Worm (Caenorhabditis elegans) whole organism, dauer: Measurements from ENCODE around the gene aka-1.

Source experiments
- unc-62 ChIP-seq: sonication (generic microtip); optimal IDR thresholded peaks from 2 replicates; lab custom pipeline; 2017; ENCODE audit warnings: missing biosample characterization, missing genetic modification reagents, missing genetic modification characterization

Gene aka-1

DNA sequence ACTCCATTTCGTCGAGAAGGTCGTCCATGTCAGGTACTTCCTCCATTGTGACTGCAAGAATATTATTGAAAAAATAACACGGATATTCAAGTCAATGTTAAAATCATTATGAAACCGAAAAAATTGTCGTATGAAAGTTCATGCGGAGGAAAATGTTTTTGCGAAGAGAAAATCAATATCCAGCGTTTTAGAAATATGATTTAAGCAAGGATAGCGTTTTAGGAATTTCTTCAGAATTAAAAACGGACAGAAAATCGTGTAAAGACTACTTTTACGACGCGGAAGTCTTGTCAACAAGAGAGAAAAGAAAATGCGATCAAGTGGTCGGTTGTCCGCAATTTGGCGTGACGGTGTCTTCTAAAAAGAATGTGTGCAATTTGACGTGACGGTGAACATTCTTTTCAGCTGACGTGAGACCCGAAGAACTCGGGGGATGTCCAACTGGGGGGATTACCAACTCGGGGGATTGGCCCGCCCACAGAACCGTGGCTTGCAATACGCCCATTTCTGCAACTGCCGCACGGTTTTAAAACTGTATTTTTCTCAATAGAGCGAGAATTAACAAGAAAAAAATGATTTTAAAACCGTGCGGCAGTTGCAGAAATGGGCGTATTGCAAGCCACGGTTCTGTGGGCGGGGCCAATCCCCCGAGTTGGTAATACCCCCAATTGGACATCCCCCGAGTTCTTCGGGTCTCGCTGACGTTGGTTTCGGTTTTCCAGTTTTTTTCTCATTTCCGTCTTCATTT lies at the start of gene aka-1, which contains the start of gene ubc-6:
TSS of gene aka-1 (minus strand) at position 51 of the 748 bp plus-strand sequence.
TSS of gene ubc-6 (plus strand) at position 701 of the 748 bp plus-strand sequence.
- no peak for TF ChIP-seq unc-62 (GFP tag; lab: Kevin White, UChicago)

- TF ChIP-seq unc-62 (GFP tag; lab: Kevin White, UChicago): no peak
Measured at ce11 chrII:7525458-7525857, 47.1 kb upstream of the aka-1 start, which contains the start of the genes ZK1290.7 and rnh-1.1. TSS of gene ZK1290.7 (minus strand) at chrII:7525558. TSS of gene rnh-1.1 (plus strand) at chrII:7525738.

DNA sequence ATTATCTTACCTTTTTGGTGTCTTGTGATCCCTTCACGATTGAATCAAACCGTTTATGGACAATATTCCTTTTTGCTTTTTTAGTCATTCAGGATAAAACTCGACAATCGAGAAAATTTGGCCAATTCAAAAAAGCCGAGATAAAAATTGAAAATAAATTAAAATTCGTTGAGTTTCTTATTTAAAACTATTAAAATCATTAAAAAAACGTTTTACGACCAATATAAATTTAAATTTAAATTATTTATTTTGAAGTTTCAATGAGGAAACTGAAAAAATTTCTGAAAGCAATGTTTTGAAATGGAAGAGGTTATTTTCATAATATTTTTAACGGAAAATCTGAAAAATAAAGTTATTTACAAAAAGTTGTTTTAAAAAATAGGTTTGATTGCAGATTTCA lies 44.9 kb upstream of the aka-1 start, which contains the start of gene ZK1290.15:
TSS of gene ZK1290.15 (plus strand) at position 301 of the 400 bp plus-strand sequence.
- TF ChIP-seq unc-62 (GFP tag; lab: Kevin White, UChicago): no peak

DNA sequence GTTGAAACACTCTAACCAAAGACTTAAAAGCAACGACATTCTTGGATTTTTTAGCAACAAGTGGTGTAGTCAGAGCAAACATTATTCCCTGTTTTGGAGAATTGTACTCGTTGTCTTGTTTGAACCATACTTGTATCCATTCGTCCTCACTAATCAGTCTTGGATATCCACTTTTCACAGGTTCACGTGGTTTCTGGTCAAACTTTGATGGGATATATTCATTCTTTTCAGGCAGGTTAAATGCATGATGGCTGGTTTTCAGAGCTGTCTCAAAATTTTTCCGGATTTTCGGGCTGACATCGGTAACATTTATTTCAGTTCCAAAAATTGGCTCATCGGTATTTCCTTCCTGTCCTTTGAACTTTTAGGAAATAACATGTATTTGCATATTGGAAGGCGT lies 43.1 kb upstream of the aka-1 start:
- no peak for TF ChIP-seq unc-62 (GFP tag; lab: Kevin White, UChicago)

DNA sequence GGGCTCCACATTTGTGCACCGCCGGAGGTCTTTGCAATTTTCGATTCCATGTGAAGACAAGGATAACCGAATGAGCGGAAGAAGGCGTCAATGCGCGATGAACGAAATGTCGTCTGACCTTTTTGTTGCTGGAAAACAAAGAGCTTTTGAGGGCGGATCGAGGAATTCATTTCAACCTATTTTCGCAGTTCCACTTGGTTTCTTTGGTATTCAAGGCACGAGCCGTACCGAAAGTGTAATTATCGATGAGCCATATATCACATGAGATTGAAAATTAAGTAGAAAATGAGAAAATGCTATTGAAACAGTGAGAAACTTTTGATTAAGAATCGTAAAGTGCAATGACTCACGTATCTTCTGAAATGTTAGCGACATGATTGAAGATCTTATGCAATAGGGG lies 40.9 kb upstream of the aka-1 start, which contains the start of gene glb-9:
TSS of gene glb-9 (minus strand) at position 101 of the 400 bp plus-strand sequence.
- no peak for TF ChIP-seq unc-62 (GFP tag; lab: Kevin White, UChicago)

DNA sequence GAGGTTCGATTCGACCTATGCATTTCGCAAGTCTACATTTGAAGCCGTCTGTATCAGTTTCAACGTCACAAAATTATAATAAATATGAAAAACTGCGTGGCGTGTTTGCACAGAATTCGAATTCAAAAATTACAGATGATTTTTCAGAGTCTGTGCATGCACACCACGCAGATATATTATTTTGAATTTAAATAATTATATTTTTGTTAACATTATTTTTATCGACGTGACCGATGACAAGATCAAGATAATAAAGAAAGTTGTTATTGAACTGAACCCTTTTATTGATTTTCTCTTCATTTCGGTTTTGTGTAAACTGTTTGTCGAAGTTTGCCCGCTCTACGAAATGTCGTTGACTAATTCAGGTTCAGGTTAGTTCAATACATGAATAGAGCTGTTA lies 26.7 kb upstream of the aka-1 start, which contains the start of gene C28F5.1:
TSS of gene C28F5.1 (plus strand) at position 301 of the 400 bp plus-strand sequence.
- TF ChIP-seq unc-62 (GFP tag; lab: Kevin White, UChicago): no peak

- no peak for TF ChIP-seq unc-62 (GFP tag; lab: Kevin White, UChicago)
Measured at ce11 chrII:7499390-7499789, 21.1 kb upstream of the aka-1 start, which contains the start of gene srab-14. TSS of gene srab-14 (minus strand) at chrII:7499490.

DNA sequence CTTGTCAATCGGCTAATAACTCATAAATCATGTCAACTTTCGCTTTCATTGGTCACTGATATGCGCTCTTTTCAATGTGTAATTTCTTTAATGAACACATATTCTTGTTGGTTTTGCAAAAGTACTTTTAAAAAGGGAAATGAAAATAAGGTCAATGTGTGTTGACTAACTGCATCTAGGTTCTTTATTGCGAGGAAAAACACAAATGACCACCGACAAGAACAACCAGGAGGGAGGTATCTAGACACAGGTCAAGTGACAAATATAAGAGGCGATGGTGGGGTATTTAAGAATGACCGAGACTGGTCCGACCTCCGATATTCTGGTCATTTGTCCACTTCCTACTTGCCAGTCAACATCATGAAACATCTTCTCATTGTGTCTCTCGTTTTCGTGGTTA lies 17.7 kb upstream of the aka-1 start, which contains the start of gene spi-1:
TSS of gene spi-1 (plus strand) at position 178 of the 400 bp plus-strand sequence.
- TF ChIP-seq unc-62 (GFP tag; lab: Kevin White, UChicago): no peak

ce11 chrII:7494155-7494554 lies 15.8 kb upstream of the aka-1 start, which contains the start of gene R10H1.1:
TSS of gene R10H1.1 (plus strand) at chrII:7494455.
- TF ChIP-seq unc-62 (GFP tag; lab: Kevin White, UChicago): no peak

DNA sequence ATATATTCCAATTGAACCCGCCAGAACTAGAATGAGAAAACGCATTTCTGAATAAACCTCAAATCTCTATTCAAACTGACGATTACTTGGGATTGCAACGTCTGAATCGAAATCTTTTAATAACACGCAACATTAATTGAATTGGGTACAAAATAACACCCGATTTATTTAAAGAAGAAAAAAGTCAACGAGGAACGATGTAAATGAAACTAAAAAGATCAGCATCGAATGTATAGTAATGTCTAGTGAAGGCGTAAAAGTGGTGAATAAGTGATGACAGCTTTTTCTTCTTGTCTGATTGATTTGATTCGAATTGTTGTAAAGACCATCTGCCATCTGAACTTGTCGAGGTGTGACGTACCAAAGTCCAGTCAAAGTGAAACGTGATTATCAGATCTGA lies 15.3 kb upstream of the aka-1 start, which contains the start of gene nas-23:
TSS of gene nas-23 (minus strand) at position 101 of the 400 bp plus-strand sequence.
- no peak for TF ChIP-seq unc-62 (GFP tag; lab: Kevin White, UChicago)

ce11 chrII:7489605-7490004 lies 11.3 kb upstream of the aka-1 start, which contains the start of gene D1022.9:
TSS of gene D1022.9 (minus strand) at chrII:7489705.
- TF ChIP-seq unc-62 (GFP tag; lab: Kevin White, UChicago): no peak

DNA sequence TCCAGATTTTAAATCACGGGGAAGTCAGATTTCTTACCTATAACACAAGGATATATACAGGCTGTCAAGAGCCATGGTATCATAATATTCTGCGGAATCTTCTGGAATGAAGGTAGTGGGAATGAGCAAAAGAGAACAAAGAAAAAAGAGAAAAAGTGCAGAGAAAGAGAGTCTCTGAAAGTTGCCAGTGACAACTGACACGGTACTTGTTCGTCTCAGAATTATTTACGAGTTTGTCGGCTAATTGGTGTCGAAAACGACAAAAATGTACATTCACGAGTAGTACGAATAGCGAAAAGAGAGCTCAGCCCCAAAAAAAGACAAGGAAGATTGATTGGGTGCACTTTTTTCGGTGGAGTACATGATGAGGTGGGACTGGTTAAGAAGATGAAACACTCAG lies 4.7 kb upstream of the aka-1 start, which contains the start of gene cah-2:
TSS of gene cah-2 (minus strand) at position 101 of the 400 bp plus-strand sequence.
- no peak for TF ChIP-seq unc-62 (GFP tag; lab: Kevin White, UChicago)

- no peak for TF ChIP-seq unc-62 (GFP tag; lab: Kevin White, UChicago)
Measured at ce11 chrII:7469318-7469717, 9.0 kb downstream of the aka-1 start.

DNA sequence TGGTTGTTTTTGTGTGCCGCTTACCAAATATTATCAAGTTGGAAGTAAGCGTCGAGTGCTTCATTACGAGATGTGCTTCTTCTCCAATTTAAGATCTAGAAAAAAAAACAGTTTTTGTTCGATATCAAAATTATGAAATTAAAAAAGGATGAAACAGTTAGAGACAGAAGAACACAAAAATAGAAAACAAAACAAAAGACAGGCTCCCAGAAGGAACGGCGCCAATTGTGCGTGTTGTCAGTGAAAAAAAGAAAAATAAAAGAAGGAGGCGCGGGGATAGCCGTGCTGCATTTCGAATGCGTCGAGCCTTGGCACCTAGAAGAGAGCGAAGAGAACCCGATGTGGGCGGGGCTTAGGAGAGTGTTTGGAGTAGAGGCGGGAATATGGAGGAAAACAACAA lies 12.8 kb downstream of the aka-1 start, which contains the start of gene sro-1:
TSS of gene sro-1 (minus strand) at position 101 of the 400 bp plus-strand sequence.
- TF ChIP-seq unc-62 (GFP tag; lab: Kevin White, UChicago): no peak

- TF ChIP-seq unc-62 (GFP tag; lab: Kevin White, UChicago): no peak
Measured at ce11 chrII:7459205-7459604, 19.1 kb downstream of the aka-1 start, which contains the start of gene D1022.2. TSS of gene D1022.2 (plus strand) at chrII:7459505.

DNA sequence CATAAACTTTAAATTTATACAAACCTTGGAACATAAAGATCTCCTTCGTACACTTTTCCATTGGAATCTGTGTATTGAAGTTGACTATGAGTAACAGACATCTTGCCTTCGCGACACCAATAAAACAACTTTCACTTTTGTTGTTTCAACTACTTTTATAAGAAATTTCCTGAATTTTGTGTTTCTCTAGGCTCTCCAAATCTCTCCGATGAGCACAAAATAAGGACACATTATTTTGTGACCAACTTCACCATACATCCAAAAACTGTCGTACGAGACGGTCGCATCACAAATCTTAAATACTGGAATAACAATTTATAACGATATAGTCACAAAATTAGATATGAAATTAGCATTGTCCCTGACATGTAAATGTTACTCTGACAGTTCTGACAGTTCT lies 19.6 kb downstream of the aka-1 start, which contains the start of gene D1022.5:
TSS of gene D1022.5 (minus strand) at position 101 of the 400 bp plus-strand sequence.
- no peak for TF ChIP-seq unc-62 (GFP tag; lab: Kevin White, UChicago)
